Fruit fly (Drosophila melanogaster): ENCODE measurements around the gene RabX6.

DNA sequence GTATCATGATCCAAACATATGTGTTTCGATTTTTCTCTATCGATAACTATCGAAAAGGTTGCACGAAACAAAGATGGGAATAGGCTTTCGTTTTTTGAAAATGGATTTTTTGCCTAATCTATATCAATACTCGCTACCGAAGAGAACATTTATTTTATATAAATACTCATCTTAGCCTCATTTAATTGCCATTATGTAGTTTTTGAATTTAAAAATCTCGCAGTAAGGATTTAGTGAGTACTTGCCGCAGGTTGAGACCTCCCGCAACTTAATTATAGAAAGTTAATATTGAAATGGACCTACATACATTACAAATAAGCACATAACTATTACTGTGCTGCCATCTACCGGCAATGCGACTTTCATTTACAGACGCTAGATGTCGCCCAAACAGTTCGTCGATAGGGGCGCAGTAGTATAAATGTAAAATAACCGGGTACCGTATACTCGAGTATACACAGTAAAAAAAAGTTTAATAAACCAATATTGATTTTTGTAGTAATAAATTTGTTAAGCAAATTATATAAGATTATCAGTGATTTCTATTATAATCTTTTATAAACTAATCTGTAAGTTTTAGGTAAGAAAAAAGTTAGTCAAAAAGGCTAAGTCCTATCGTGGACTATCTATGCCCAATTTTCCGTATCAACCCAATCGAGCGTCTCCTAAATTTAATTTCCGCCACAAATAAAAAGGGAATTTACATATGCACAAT, 21.7 kb downstream of the RabX6 start, which contains the start of gene CG13896:
- TF ChIP-seq Pif1A (GFP tag; optimal IDR thresholded peaks at IDR 0.05) (peak; percentile 65), gl (tag; optimal IDR thresholded peaks at IDR 0.05) (no peak), CG32121 (GFP tag; IDR thresholded peaks at IDR 0.05) (peak; percentile 71; the same call in 1 of the 2 replicates), EcR (GFP tag; optimal IDR thresholded peaks at IDR 0.05) (no peak), CG8159 (tag; optimal IDR thresholded peaks at IDR 0.05) (peak; percentile 67), CG8301 (tag; optimal IDR thresholded peaks at IDR 0.05) (peak; percentile 57), D1 (tag; optimal IDR thresholded peaks at IDR 0.05) (peak; percentile 40), CG12605 (GFP tag; IDR thresholded peaks at IDR 0.05) (peak; percentile 64), fd96Ca (GFP tag; IDR thresholded peaks at IDR 0.05) (peak; percentile 62; the same call in 1 of the 3 replicates), Ets98B (GFP tag; IDR thresholded peaks at IDR 0.05) (peak; percentile 47), CG14655 (GFP tag; optimal IDR thresholded peaks at IDR 0.05) (peak; percentile 73), CG10348 (GFP tag; IDR thresholded peaks at IDR 0.05) (no peak)
